Fruit fly (Drosophila melanogaster): Measurements from ENCODE around the gene Nepl16.

Gene Nepl16

dm6 chr3R:25097486-25097885 lies 14.8 kb downstream of the Nepl16 start, which contains the start of the genes CG33095 and CG33096 (continued):
- peak; percentile 75 for TF ChIP-seq CG8290 (GFP tag; optimal IDR thresholded peaks at IDR 0.05)
- peak in 1 of 2 experiments; percentile 2 for TF ChIP-seq CG8290 (tag; optimal IDR thresholded peaks at IDR 0.05)
- no peak for TF ChIP-seq D19B (GFP tag; optimal IDR thresholded peaks at IDR 0.05)
- TF ChIP-seq Stat92E (GFP tag; optimal IDR thresholded peaks at IDR 0.05), result no peak
- no peak for TF ChIP-seq CG12155 (GFP tag; optimal IDR thresholded peaks at IDR 0.05)
- no peak for TF ChIP-seq CG15479 (GFP tag; optimal IDR thresholded peaks at IDR 0.05)
- no peak for TF ChIP-seq B-H1 (GFP tag; IDR thresholded peaks at IDR 0.05)
- TF ChIP-seq CG1603 (tag; optimal IDR thresholded peaks at IDR 0.05), result peak; percentile 84
- no peak for TF ChIP-seq Asciz (GFP tag; optimal IDR thresholded peaks at IDR 0.05)
- no peak for TF ChIP-seq vvl (GFP tag; IDR thresholded peaks at IDR 0.05)
- TF ChIP-seq tll (GFP tag; optimal IDR thresholded peaks at IDR 0.05), result no peak
- TF ChIP-seq CG10321 (GFP tag; IDR thresholded peaks at IDR 0.05), result no peak
- no peak for TF ChIP-seq al (GFP tag; IDR thresholded peaks at IDR 0.05)
- TF ChIP-seq slp2 (GFP tag; optimal IDR thresholded peaks at IDR 0.05), result no peak
- TF ChIP-seq lbe (GFP tag; optimal IDR thresholded peaks at IDR 0.05), result no peak
- no peak for TF ChIP-seq Fer3 (tag; optimal IDR thresholded peaks at IDR 0.05)
- no peak for TF ChIP-seq CG10431 (GFP tag; optimal IDR thresholded peaks at IDR 0.05)
- TF ChIP-seq CG9437 (GFP tag; optimal IDR thresholded peaks at IDR 0.05), result no peak
- TF ChIP-seq schlank (tag; optimal IDR thresholded peaks at IDR 0.05), result no peak
- no peak for TF ChIP-seq CG7928 (GFP tag; optimal IDR thresholded peaks at IDR 0.05)
- no peak for TF ChIP-seq sim (GFP tag; IDR thresholded peaks at IDR 0.05)
- no peak for TF ChIP-seq CG3281 (GFP tag; optimal IDR thresholded peaks at IDR 0.05)
- no peak for TF ChIP-seq sr (GFP tag; IDR thresholded peaks at IDR 0.05)
- TF ChIP-seq dati (GFP tag; IDR thresholded peaks at IDR 0.05), result no peak
- TF ChIP-seq Ada2b (GFP tag; IDR thresholded peaks at IDR 0.05), result no peak
- TF ChIP-seq CG18764 (GFP tag; optimal IDR thresholded peaks at IDR 0.05), result no peak
- no peak for TF ChIP-seq CG6272 (GFP tag; IDR thresholded peaks at IDR 0.05)
- no peak for TF ChIP-seq CG17802 (tag; optimal IDR thresholded peaks at IDR 0.05)
- peak; percentile 77 for TF ChIP-seq Med (GFP tag)
- TF ChIP-seq ftz-f1 (GFP tag; optimal IDR thresholded peaks at IDR 0.05), result no peak
- no peak for TF ChIP-seq Vsx1 (GFP tag; optimal IDR thresholded peaks at IDR 0.05)
- no peak for TF ChIP-seq CG11247 (GFP tag; IDR thresholded peaks at IDR 0.05)
- peak; percentile 21 for TF ChIP-seq Jarid2 (GFP tag; optimal IDR thresholded peaks at IDR 0.05)
- TF ChIP-seq CG7839 (tag; optimal IDR thresholded peaks at IDR 0.05), result no peak
- TF ChIP-seq Taf1 (GFP tag; IDR thresholded peaks at IDR 0.05), result no peak
- no peak for TF ChIP-seq sens-2 (GFP tag; IDR thresholded peaks at IDR 0.05)
- TF ChIP-seq stwl (tag; optimal IDR thresholded peaks at IDR 0.05), result peak; percentile 84
- TF ChIP-seq CG12769 (tag; optimal IDR thresholded peaks at IDR 0.05), result no peak
- no peak for TF ChIP-seq dmrt99B (tag; optimal IDR thresholded peaks at IDR 0.05)
- TF ChIP-seq fd96Cb (tag; optimal IDR thresholded peaks at IDR 0.05), result no peak
- TF ChIP-seq CG18619 (GFP tag; optimal IDR thresholded peaks at IDR 0.05), result no peak
- no peak for TF ChIP-seq CG2875 (GFP tag; optimal IDR thresholded peaks at IDR 0.05)
- no peak for TF ChIP-seq BtbVII (GFP tag; optimal IDR thresholded peaks at IDR 0.05)
- TF ChIP-seq psq (GFP tag; optimal IDR thresholded peaks at IDR 0.05), result no peak
- no peak for TF ChIP-seq ap (GFP tag; IDR thresholded peaks at IDR 0.05)
- no peak for TF ChIP-seq Tbp (GFP tag; optimal IDR thresholded peaks at IDR 0.05)
- TF ChIP-seq da (GFP tag; optimal IDR thresholded peaks at IDR 0.05), result no peak
- no peak for TF ChIP-seq tio (GFP tag; optimal IDR thresholded peaks at IDR 0.05)
- TF ChIP-seq prd (optimal IDR thresholded peaks at IDR 0.05), result no peak
- no peak for TF ChIP-seq prd (GFP tag; IDR thresholded peaks at IDR 0.05)
- no peak for TF ChIP-seq CG2199 (GFP tag; IDR thresholded peaks at IDR 0.05)
- peak; percentile 21; the same call in 1 of the 2 replicates for TF ChIP-seq E2f2 (GFP tag; IDR thresholded peaks at IDR 0.05)
- no peak for TF ChIP-seq CG1529 (GFP tag; optimal IDR thresholded peaks at IDR 0.05)
